Worm (Caenorhabditis elegans) whole organism, young adult: ENCODE data around the gene ada-2.

Source experiments
- B0336.3 ChIP-seq: fragments of 200-800 bp; sonication (Bioruptor generic); IDR thresholded peaks from 2 replicates; pipeline ENCODE4 v1.3.6; 2022; ENCODE audit warnings: missing genetic modification characterization, missing compliant biosample characterization
- D2030.7 ChIP-seq: fragments of 200-800 bp; sonication (Bioruptor generic); IDR thresholded peaks from 2 replicates; pipeline ENCODE4 v1.3.6; 2022; ENCODE audit warnings: missing genetic modification reagents, missing genetic modification characterization, missing compliant biosample characterization
- F39B2.1 ChIP-seq: fragments of 200-800 bp; sonication (Bioruptor generic); IDR thresholded peaks from 2 replicates; pipeline ENCODE4 v1.3.6; 2022; ENCODE audit warnings: missing genetic modification reagents, missing genetic modification characterization, missing compliant biosample characterization
- F49E8.2 ChIP-seq: sonication (generic microtip); optimal IDR thresholded peaks from 3 replicates; lab custom pipeline; 2017; ENCODE audit warnings: missing genetic modification characterization, mild to moderate bottlenecking, missing compliant biosample characterization, antibody characterized with exemption, moderate library complexity; ENCODE audit not compliant: insufficient read depth
- F57A8.1 ChIP-seq: fragments of 200-800 bp; sonication (Bioruptor generic); optimal IDR thresholded peaks from 2 replicates; lab custom pipeline; 2018; ENCODE audit warnings: mild to moderate bottlenecking, missing genetic modification characterization, moderate library complexity, missing compliant biosample characterization
- F57C9.4 ChIP-seq: sonication (generic microtip); optimal IDR thresholded peaks from 2 replicates; lab custom pipeline; 2017; ENCODE audit warnings: mild to moderate bottlenecking, missing genetic modification characterization, missing compliant biosample characterization
- Y56A3A.18 ChIP-seq: fragments of 200-800 bp; sonication (Bioruptor generic); IDR thresholded peaks from 2 replicates; pipeline ENCODE4 v1.3.6; 2022; ENCODE audit warnings: missing genetic modification reagents, missing genetic modification characterization, missing compliant biosample characterization
- akir-1 ChIP-seq: fragments of 200-800 bp; sonication (Bioruptor generic); optimal IDR thresholded peaks from 2 replicates; lab custom pipeline; 2018; ENCODE audit warnings: mild to moderate bottlenecking, missing genetic modification characterization, moderate library complexity, missing compliant biosample characterization
- ama-1 ChIP-seq, 3 experiments: fragments of 150-350 bp in 1 of 3; sonication (generic microtip) in 2 of 3; optimal IDR thresholded peaks; 2 replicates each; lab custom pipeline; 2014 to 2018; ENCODE audit warnings: missing biosample characterization in 2 of 3, missing genetic modification characterization in 2 of 3, missing genetic modification reagents in 2 of 3
- athp-1 ChIP-seq: sonication (generic microtip); optimal IDR thresholded peaks from 2 replicates; lab custom pipeline; 2017; ENCODE audit warnings: mild to moderate bottlenecking, missing genetic modification characterization, missing compliant biosample characterization
- attf-3 ChIP-seq: fragments of 200-800 bp; sonication (Bioruptor generic); conservative IDR thresholded peaks from 2 replicates; pipeline ENCODE4 v1.3.6; 2022; ENCODE audit warnings: missing genetic modification reagents, missing genetic modification characterization, missing compliant biosample characterization
- attf-5 ChIP-seq: fragments of 200-800 bp; sonication (Bioruptor generic); optimal IDR thresholded peaks from 2 replicates; lab custom pipeline; 2018; ENCODE audit warnings: mild to moderate bottlenecking, missing genetic modification characterization, missing compliant biosample characterization
- bed-1 ChIP-seq: fragments of 200-800 bp; sonication (Bioruptor generic); IDR thresholded peaks from 2 replicates; pipeline ENCODE4 v1.3.6; 2022; ENCODE audit warnings: missing genetic modification reagents, missing genetic modification characterization, missing compliant biosample characterization
- bed-2 ChIP-seq: fragments of 200-800 bp; sonication (Bioruptor generic); IDR thresholded peaks from 2 replicates; pipeline ENCODE4 v1.3.6; 2022; ENCODE audit warnings: missing genetic modification reagents, missing genetic modification characterization, missing compliant biosample characterization
- ccch-3 ChIP-seq: fragments of 200-800 bp; sonication (Bioruptor generic); optimal IDR thresholded peaks from 2 replicates; lab custom pipeline; 2018; ENCODE audit warnings: mild to moderate bottlenecking, missing genetic modification characterization, missing compliant biosample characterization
- cebp-2 ChIP-seq: fragments of 200-800 bp; sonication (Bioruptor generic); IDR thresholded peaks from 2 replicates; pipeline ENCODE4 v1.3.6; 2022; ENCODE audit warnings: missing genetic modification characterization, missing compliant biosample characterization
- ceh-27 ChIP-seq: fragments of 200-800 bp; sonication (Bioruptor generic); optimal IDR thresholded peaks from 2 replicates; lab custom pipeline; 2018; ENCODE audit warnings: mild to moderate bottlenecking, missing genetic modification characterization, moderate library complexity, missing compliant biosample characterization
- egrh-3 ChIP-seq: fragments of 200-800 bp; sonication (Bioruptor generic); IDR thresholded peaks from 2 replicates; pipeline ENCODE4 v1.3.6; 2022; ENCODE audit warnings: missing genetic modification reagents, missing genetic modification characterization, missing compliant biosample characterization
- ekl-4 ChIP-seq: fragments of 200-800 bp; sonication (Bioruptor generic); IDR thresholded peaks from 2 replicates; pipeline ENCODE4 v1.3.6; 2022; ENCODE audit warnings: missing genetic modification reagents, missing genetic modification characterization, missing compliant biosample characterization
- him-1 ChIP-seq: sonication (generic microtip); optimal IDR thresholded peaks from 2 replicates; lab custom pipeline; 2016; ENCODE audit warnings: missing genotype, missing genetic modification reagents, missing genetic modification characterization, missing compliant biosample characterization
- hlh-12 ChIP-seq: sonication (generic microtip); optimal IDR thresholded peaks from 2 replicates; lab custom pipeline; 2016; ENCODE audit warnings: missing genetic modification characterization, missing compliant biosample characterization
- hmg-20 ChIP-seq: fragments of 200-800 bp; sonication (Bioruptor generic); IDR thresholded peaks from 2 replicates; pipeline ENCODE4 v1.3.6; 2022; ENCODE audit warnings: missing genetic modification reagents, missing genetic modification characterization, missing compliant biosample characterization
- hsf-1 ChIP-seq: fragments of 200-800 bp; sonication (Bioruptor generic); IDR thresholded peaks from 2 replicates; pipeline ENCODE4 v1.3.6; 2022; ENCODE audit warnings: missing genetic modification reagents, missing genetic modification characterization, missing compliant biosample characterization
- lag-1 ChIP-seq: fragments of 200-800 bp; sonication (Bioruptor generic); IDR thresholded peaks from 2 replicates; pipeline ENCODE4 v1.3.6; 2022; ENCODE audit warnings: missing genetic modification reagents, missing genetic modification characterization, missing compliant biosample characterization
- lin-35 ChIP-seq, 3 experiments: fragments of 150-350 bp in 2 of 3; sonication (generic microtip) in 1 of 3; optimal IDR thresholded peaks; 2 replicates each; lab custom pipeline; 2014 to 2018; ENCODE audit warnings: missing biosample characterization in 3 of 3, missing genetic modification characterization in 3 of 3, missing genetic modification reagents in 3 of 3
- madf-6 ChIP-seq: fragments of 200-800 bp; sonication (Bioruptor generic); IDR thresholded peaks from 2 replicates; pipeline ENCODE4 v1.3.6; 2022; ENCODE audit warnings: missing genetic modification reagents, missing genetic modification characterization, missing compliant biosample characterization
- mcd-1 ChIP-seq: fragments of 200-800 bp; sonication (Bioruptor generic); IDR thresholded peaks from 2 replicates; pipeline ENCODE4 v1.3.6; 2022; ENCODE audit warnings: missing genetic modification reagents, missing genetic modification characterization, missing compliant biosample characterization
- mxl-1 ChIP-seq: sonication (generic microtip); optimal IDR thresholded peaks from 2 replicates; lab custom pipeline; 2016; ENCODE audit warnings: missing genetic modification characterization, missing compliant biosample characterization
- nhr-120 ChIP-seq: fragments of 200-800 bp; sonication (Bioruptor generic); IDR thresholded peaks from 2 replicates; pipeline ENCODE4 v1.3.6; 2022; ENCODE audit warnings: missing genetic modification characterization, missing compliant biosample characterization
- nhr-80 ChIP-seq: sonication (generic microtip); optimal IDR thresholded peaks from 2 replicates; lab custom pipeline; 2016; ENCODE audit warnings: missing genetic modification characterization, missing compliant biosample characterization
- pha-4 ChIP-seq: fragments of 150-350 bp; sonication (generic microtip); optimal IDR thresholded peaks from 2 replicates; lab custom pipeline; 2014; ENCODE audit warnings: missing biosample characterization, missing genetic modification reagents, missing genetic modification characterization
- repo-1 ChIP-seq: sonication (generic microtip); optimal IDR thresholded peaks from 2 replicates; lab custom pipeline; 2017; ENCODE audit warnings: mild to moderate bottlenecking, missing genetic modification characterization, missing compliant biosample characterization
- rpc-1 ChIP-seq, 2 experiments: fragments of 150-350 bp in 1 of 2; sonication (generic microtip) in 1 of 2; optimal IDR thresholded peaks; 2 replicates each; lab custom pipeline; 2014 to 2018; ENCODE audit warnings: missing biosample characterization in 1 of 2, missing genetic modification characterization in 1 of 2, missing genetic modification reagents in 1 of 2, missing genotype in 1 of 2
- tbp1 ChIP-seq: fragments of 200-800 bp; sonication (Bioruptor generic); optimal IDR thresholded peaks from 2 replicates; lab custom pipeline; 2018; ENCODE audit warnings: mild to moderate bottlenecking, missing genetic modification characterization, missing compliant biosample characterization
- unc-130 ChIP-seq: sonication (generic microtip); optimal IDR thresholded peaks from 2 replicates; lab custom pipeline; 2016; ENCODE audit warnings: missing genetic modification reagents, missing genetic modification characterization, missing compliant biosample characterization
- zim-3 ChIP-seq: sonication (generic microtip); optimal IDR thresholded peaks from 2 replicates; lab custom pipeline; 2017; ENCODE audit warnings: mild to moderate bottlenecking, missing genetic modification characterization, moderate library complexity, missing compliant biosample characterization
- ztf-22 ChIP-seq: fragments of 200-800 bp; sonication (Bioruptor generic); optimal IDR thresholded peaks from 2 replicates; lab custom pipeline; 2018; ENCODE audit warnings: mild to moderate bottlenecking, missing genetic modification characterization, moderate library complexity, missing compliant biosample characterization
- ztf-26 ChIP-seq: sonication (generic microtip); optimal IDR thresholded peaks from 2 replicates; lab custom pipeline; 2017; ENCODE audit warnings: missing genetic modification characterization, missing compliant biosample characterization
- ztf-28 ChIP-seq: fragments of 200-800 bp; sonication (Bioruptor generic); IDR thresholded peaks from 2 replicates; pipeline ENCODE4 v1.3.6; 2022; ENCODE audit warnings: missing genetic modification reagents, missing genetic modification characterization, missing compliant biosample characterization

ada-2 gene

ce11 chrII:7238248-7238647 is 13.8 kb upstream of the ada-2 start, which contains the start of gene aqp-1 (continued):
- TF ChIP-seq tbp1 (GFP tag; lab: Kevin White, UChicago) (peak; percentile 22), attf-5 (GFP tag; lab: Kevin White, UChicago) (peak; percentile 3), Y56A3A.18 (GFP tag; lab: Robert Waterston, UW) (no peak), nhr-120 (GFP tag; lab: Robert Waterston, UW) (no peak), madf-6 (no peak), nhr-80 (peak; percentile 81), ceh-27 (GFP tag; lab: Kevin White, UChicago) (no peak), lin-35 (GFP tag; optimal IDR thresholded peaks at IDR 0.05; lab: Kevin White, UChicago) (no peak), ztf-22 (GFP tag; lab: Kevin White, UChicago) (peak; percentile 32), ama-1 (optimal IDR thresholded peaks at IDR 0.05; lab: Kevin White, UChicago) (no peak), ama-1 (GFP tag; optimal IDR thresholded peaks at IDR 0.05; lab: Kevin White, UChicago) (no peak), mcd-1 (GFP tag; lab: Robert Waterston, UW) (no peak), ekl-4 (GFP tag; lab: Robert Waterston, UW) (no peak)
- TF ChIP-seq, all 124 proteins: peak for 7

ce11 chrII:7238791-7239190 is 13.3 kb upstream of the ada-2 start:
- TF ChIP-seq pha-4 (tag; lab: Kevin White, UChicago) = no peak
- TF ChIP-seq bed-1 (GFP tag; lab: Robert Waterston, UW) = no peak
- no peak for TF ChIP-seq akir-1 (GFP tag; lab: Kevin White, UChicago)
- no peak for TF ChIP-seq F57C9.4
- no peak for TF ChIP-seq lag-1 (GFP tag; lab: Robert Waterston, UW)
- no peak for TF ChIP-seq mxl-1 (tag; lab: Kevin White, UChicago)
- TF ChIP-seq athp-1 (tag; lab: Kevin White, UChicago) = no peak
- TF ChIP-seq ccch-3 (GFP tag; lab: Kevin White, UChicago) = no peak
- TF ChIP-seq ama-1 (optimal IDR thresholded peaks at IDR 0.05; lab: Kevin White, UChicago) = no peak
- no peak for TF ChIP-seq ama-1 (GFP tag; optimal IDR thresholded peaks at IDR 0.05; lab: Kevin White, UChicago)
- no peak for TF ChIP-seq egrh-3
- no peak for TF ChIP-seq hmg-20 (GFP tag; lab: Robert Waterston, UW)
- no peak for TF ChIP-seq hlh-12
- TF ChIP-seq attf-3 = no peak
- TF ChIP-seq tbp1 (GFP tag; lab: Kevin White, UChicago) = no peak
- no peak for TF ChIP-seq F49E8.2 (tag; lab: Kevin White, UChicago)
- TF ChIP-seq bed-2 = no peak
- TF ChIP-seq repo-1 (tag; lab: Kevin White, UChicago) = no peak
- TF ChIP-seq B0336.3 (GFP tag; lab: Robert Waterston, UW) = no peak
- no peak for TF ChIP-seq hsf-1 (GFP tag; lab: Robert Waterston, UW)
- TF ChIP-seq, all 124 proteins: peak for 0

ce11 chrII:7239705-7240104 is 12.4 kb upstream of the ada-2 start:
- TF ChIP-seq him-1 (tag; lab: Kevin White, UChicago) (no peak), ztf-28 (GFP tag; lab: Robert Waterston, UW) (no peak), F57A8.1 (GFP tag; lab: Kevin White, UChicago) (no peak), F39B2.1 (GFP tag; lab: Robert Waterston, UW) (no peak), unc-130 (GFP tag; lab: Kevin White, UChicago) (no peak), egrh-3 (no peak), ztf-26 (tag; lab: Kevin White, UChicago) (no peak), cebp-2 (GFP tag; lab: Robert Waterston, UW) (no peak), ekl-4 (GFP tag; lab: Robert Waterston, UW) (no peak), hmg-20 (GFP tag; lab: Robert Waterston, UW) (no peak), D2030.7 (GFP tag; lab: Robert Waterston, UW) (no peak), zim-3 (tag; lab: Kevin White, UChicago) (no peak), rpc-1 (optimal IDR thresholded peaks at IDR 0.05; lab: Kevin White, UChicago) (no peak), rpc-1 (tag; optimal IDR thresholded peaks at IDR 0.05; lab: Kevin White, UChicago) (no peak)
- TF ChIP-seq, all 124 proteins: peak for 0
